Worm (Caenorhabditis elegans) whole organism, midembryonic: Measurements from ENCODE around the gene F23H11.5.

Experiments
- T22C8.4 ChIP-seq: fragments of 200-800 bp; sonication (Bioruptor generic); IDR thresholded peaks from 2 replicates; pipeline ENCODE4 v1.3.6; 2022; ENCODE audit warnings: missing genetic modification characterization, missing compliant biosample characterization
- flt-1 ChIP-seq: fragments of 200-800 bp; sonication (Bioruptor generic); IDR thresholded peaks from 2 replicates; pipeline ENCODE4 v1.3.6; 2022; ENCODE audit warnings: missing genetic modification characterization, missing compliant biosample characterization
- klf-2 ChIP-seq: fragments of 200-800 bp; sonication (Bioruptor generic); conservative IDR thresholded peaks from 2 replicates; pipeline ENCODE4 v1.3.6; 2022; ENCODE audit warnings: missing genetic modification reagents, missing genetic modification characterization, missing compliant biosample characterization
- ref-1 ChIP-seq: fragments of 200-800 bp; sonication (Bioruptor generic); conservative IDR thresholded peaks from 2 replicates; pipeline ENCODE4 v1.3.6; 2022; ENCODE audit warnings: missing genetic modification reagents, missing genetic modification characterization, missing compliant biosample characterization
- ztf-29 ChIP-seq: fragments of 200-800 bp; sonication (Bioruptor generic); IDR thresholded peaks from 2 replicates; pipeline ENCODE4 v1.3.6; 2022; ENCODE audit warnings: missing genetic modification reagents, missing genetic modification characterization, missing compliant biosample characterization

DNA sequence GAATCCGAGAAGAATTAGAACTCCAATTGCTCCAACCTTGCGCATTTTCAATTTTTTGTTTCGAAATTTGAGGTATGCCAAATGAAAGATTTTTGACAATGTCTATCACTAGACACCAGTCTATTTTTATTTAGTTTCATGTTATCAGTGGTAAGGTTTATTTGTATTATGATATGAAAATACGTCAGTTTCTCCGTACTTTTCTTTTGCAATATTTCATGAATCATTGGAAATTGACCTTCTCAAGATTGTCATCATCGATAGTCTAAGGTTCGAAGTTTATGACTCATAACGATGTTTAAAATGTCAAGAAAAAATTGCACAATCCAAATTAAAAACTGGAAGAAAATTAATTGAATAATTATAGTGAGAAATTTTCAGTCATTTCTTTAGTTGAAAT, 37.0 kb downstream of the F23H11.5 start, which contains the start of gene clc-19:
- TF ChIP-seq klf-2 (no peak), T22C8.4 (GFP tag; lab: Robert Waterston, UW) (no peak), flt-1 (GFP tag; lab: Robert Waterston, UW) (no peak), ztf-29 (GFP tag; lab: Robert Waterston, UW) (no peak), ref-1 (GFP tag; lab: Robert Waterston, UW) (no peak)
